Worm (Caenorhabditis elegans) whole organism, mixed stage, embryonic: ENCODE data around the gene Y81G3A.6.
"Not testable (repeated sequence)": the region's sequence is repeated elsewhere in the genome, so short reads cannot be mapped to it uniquely, and the experiment has no call there.

ENCODE experiments used
- bed-3 ChIP-seq: fragments of 200-800 bp; sonication (Bioruptor generic); optimal IDR thresholded peaks from 3 replicates; lab custom pipeline; 2018; ENCODE audit warnings: mild to moderate bottlenecking, missing genetic modification characterization, moderate library complexity, missing compliant biosample characterization
- ceh-83 ChIP-seq: fragments of 200-800 bp; sonication (Bioruptor generic); optimal IDR thresholded peaks from 2 replicates; lab custom pipeline; 2018; ENCODE audit warnings: mild to moderate bottlenecking, missing genetic modification characterization, missing compliant biosample characterization
- ham-2 ChIP-seq: fragments of 200-800 bp; sonication (Bioruptor generic); optimal IDR thresholded peaks from 2 replicates; lab custom pipeline; 2018; ENCODE audit warnings: mild to moderate bottlenecking, missing genetic modification characterization, missing compliant biosample characterization
- lin-13 ChIP-seq: fragments of 150-350 bp; optimal IDR thresholded peaks from 2 replicates; lab custom pipeline; 2014; ENCODE audit warnings: missing biosample characterization, missing genetic modification characterization
- mep-1 ChIP-seq: fragments of 150-350 bp; optimal IDR thresholded peaks from 2 replicates; lab custom pipeline; 2017; ENCODE audit warnings: missing biosample characterization, missing genetic modification reagents, missing genetic modification characterization, inconsistent platforms
- nhr-28 ChIP-seq: fragments of 150-350 bp; optimal IDR thresholded peaks from 2 replicates; lab custom pipeline; 2014; ENCODE audit warnings: missing biosample characterization, missing genetic modification characterization
- nhr-76 ChIP-seq: sonication (generic microtip); optimal IDR thresholded peaks from 2 replicates; lab custom pipeline; 2017; ENCODE audit warnings: missing biosample characterization, missing genetic modification characterization
- unc-120 ChIP-seq: sonication (generic microtip); optimal IDR thresholded peaks from 2 replicates; lab custom pipeline; 2017; ENCODE audit warnings: missing genetic modification characterization, missing compliant biosample characterization; ENCODE audit not compliant: poor library complexity, severe bottlenecking
- unc-62 ChIP-seq: fragments of 150-350 bp; optimal IDR thresholded peaks from 2 replicates; lab custom pipeline; 2014; ENCODE audit warnings: missing biosample characterization, missing genetic modification reagents, missing genetic modification characterization
- ztf-11 ChIP-seq: fragments of 150-350 bp; optimal IDR thresholded peaks from 2 replicates; lab custom pipeline; 2014; ENCODE audit warnings: missing biosample characterization, missing genetic modification characterization

ce11 chrII:13080607-13081006, 1.7 kb downstream of the Y81G3A.6 start, which contains the start of gene Y81G3A.2:
- TF ChIP-seq lin-13 (tag; lab: Kevin White, UChicago); nhr-28 (tag; lab: Kevin White, UChicago); unc-62; mep-1 (tag; lab: Kevin White, UChicago); nhr-76 (tag; lab: Kevin White, UChicago); ztf-11 (tag; lab: Kevin White, UChicago); bed-3 (GFP tag; lab: Kevin White, UChicago); ceh-83 (GFP tag; lab: Kevin White, UChicago); ham-2; unc-120 (tag; lab: Kevin White, UChicago): not testable (repeated sequence)
